Fruit fly (Drosophila melanogaster): ENCODE results near the gene CG5087.

CG5087 gene

DNA sequence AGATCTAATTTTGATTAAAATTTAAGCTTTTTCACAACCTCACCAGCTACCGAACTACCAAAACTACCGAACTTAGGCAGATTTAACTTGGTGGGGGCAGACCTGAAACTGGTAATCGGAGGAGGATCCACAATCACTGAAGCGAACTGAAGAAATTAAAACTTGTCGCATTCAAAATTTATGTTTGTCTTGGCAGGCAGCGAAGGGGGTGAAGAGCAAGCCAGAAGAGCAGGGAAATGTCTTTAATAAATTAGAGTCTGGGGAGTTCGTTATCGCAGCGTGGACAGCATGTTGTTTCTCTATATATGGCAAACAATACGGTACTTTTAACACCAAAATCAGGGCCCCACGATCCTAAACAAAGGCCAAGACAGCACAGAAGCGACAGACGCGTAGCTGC, 27.2 kb downstream of the CG5087 start:
- no peak for TF ChIP-seq GATAd (GFP tag; optimal IDR thresholded peaks at IDR 0.05)

DNA sequence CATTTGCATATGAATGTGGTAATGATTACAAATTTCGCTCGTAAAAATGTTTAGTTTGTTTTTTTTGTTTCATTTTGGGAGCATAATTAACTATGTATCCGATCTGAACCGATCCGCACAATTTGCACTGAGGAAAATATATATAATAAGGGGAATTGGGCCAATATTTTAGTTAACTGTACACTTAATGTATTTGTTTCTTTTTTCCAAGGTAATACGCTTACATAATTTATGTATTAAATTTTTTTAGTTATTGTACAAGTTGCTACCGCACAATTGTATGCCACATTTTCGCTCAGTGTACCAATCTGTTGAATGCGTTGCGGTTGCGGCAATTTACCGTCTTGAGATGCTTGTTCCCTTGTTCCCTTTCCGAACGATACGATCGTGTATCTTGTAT, 27.7 kb downstream of the CG5087 start:
- TF ChIP-seq foxo (GFP tag; optimal IDR thresholded peaks at IDR 0.05), result peak in 1 of 2 experiments; percentile 8
- TF ChIP-seq brk (GFP tag; optimal IDR thresholded peaks at IDR 0.05), result no peak
- TF ChIP-seq fru (GFP tag; optimal IDR thresholded peaks at IDR 0.05), result peak; percentile 4
- no peak for TF ChIP-seq psq (GFP tag; optimal IDR thresholded peaks at IDR 0.05)
- TF ChIP-seq Hr83 (GFP tag; optimal IDR thresholded peaks at IDR 0.05; ENCODE audit: poor library complexity, severe bottlenecking), result no peak
- peak; percentile 12 for TF ChIP-seq rgr (GFP tag; optimal IDR thresholded peaks at IDR 0.05)
- TF ChIP-seq sv (GFP tag; optimal IDR thresholded peaks at IDR 0.05), result peak; percentile 77
- no peak for TF ChIP-seq Vsx2 (GFP tag; optimal IDR thresholded peaks at IDR 0.05; ENCODE audit: partially characterized antibody)

DNA sequence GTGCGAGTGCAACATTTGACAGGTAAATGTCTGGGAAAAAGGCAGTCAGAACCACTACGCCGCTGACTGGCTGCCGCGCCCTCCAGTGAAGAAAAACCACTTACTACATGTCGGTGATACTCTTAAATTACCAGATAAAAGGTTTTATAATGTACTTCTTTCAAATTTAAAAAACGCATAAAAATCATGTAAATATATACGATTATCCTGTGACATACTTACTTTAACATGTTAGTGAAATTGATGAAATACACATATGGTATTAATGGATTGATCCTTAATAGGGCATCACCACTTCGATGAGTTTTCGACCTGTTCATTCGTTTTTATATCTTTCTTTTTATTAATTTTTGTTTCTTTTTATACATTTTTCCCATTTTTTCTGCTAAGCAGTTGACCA, 28.6 kb downstream of the CG5087 start:
- TF ChIP-seq woc (GFP tag; optimal IDR thresholded peaks at IDR 0.05) (peak; percentile 12), OdsH (GFP tag; optimal IDR thresholded peaks at IDR 0.05) (no peak), Sp1 (GFP tag; optimal IDR thresholded peaks at IDR 0.05) (no peak), brk (GFP tag; optimal IDR thresholded peaks at IDR 0.05) (no peak), foxo (GFP tag; optimal IDR thresholded peaks at IDR 0.05) (no peak), sv (GFP tag; optimal IDR thresholded peaks at IDR 0.05) (no peak)

DNA sequence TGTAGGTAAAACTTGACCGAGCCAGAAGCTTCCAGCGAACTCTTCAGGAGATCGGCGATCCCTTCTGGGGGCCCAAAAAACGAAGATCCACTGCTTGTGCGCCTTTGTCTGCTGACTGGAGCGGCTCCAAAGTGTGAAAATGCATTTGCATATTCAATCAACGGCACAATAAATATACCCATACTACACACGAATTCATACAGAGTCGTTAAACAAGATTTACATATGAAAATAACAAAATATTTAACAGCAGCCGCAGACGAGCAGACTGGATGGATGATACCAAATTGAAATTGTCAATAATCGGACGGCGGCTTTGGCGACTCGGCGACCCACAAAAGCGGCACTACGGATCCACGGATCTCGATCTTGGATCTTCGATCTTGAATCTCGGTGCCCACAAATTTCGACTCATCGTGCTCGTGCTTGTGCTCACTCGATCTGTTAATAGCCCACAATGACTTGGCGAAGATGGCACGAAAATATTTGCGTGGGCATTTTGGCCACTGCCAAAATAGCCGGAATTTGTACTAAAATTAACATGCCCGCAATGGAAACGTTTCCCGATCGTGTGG, 29.2 kb downstream of the CG5087 start:
- TF ChIP-seq fru (GFP tag; optimal IDR thresholded peaks at IDR 0.05), result no peak
- no peak for TF ChIP-seq CG32264 (GFP tag; optimal IDR thresholded peaks at IDR 0.05)
- TF ChIP-seq dmrt93B (GFP tag; optimal IDR thresholded peaks at IDR 0.05), result no peak
- TF ChIP-seq N (GFP tag; optimal IDR thresholded peaks at IDR 0.05), result no peak
- no peak for TF ChIP-seq ey (GFP tag; optimal IDR thresholded peaks at IDR 0.05)
- no peak for TF ChIP-seq Abd-B (GFP tag; optimal IDR thresholded peaks at IDR 0.05)
- no peak for TF ChIP-seq sage (GFP tag; optimal IDR thresholded peaks at IDR 0.05)
- no peak for TF ChIP-seq lola (GFP tag; optimal IDR thresholded peaks at IDR 0.05)
- no peak for TF ChIP-seq jim (GFP tag; optimal IDR thresholded peaks at IDR 0.05)
- no peak for TF ChIP-seq usp (GFP tag; optimal IDR thresholded peaks at IDR 0.05)
- TF ChIP-seq Hr78 (GFP tag; optimal IDR thresholded peaks at IDR 0.05), result no peak

DNA sequence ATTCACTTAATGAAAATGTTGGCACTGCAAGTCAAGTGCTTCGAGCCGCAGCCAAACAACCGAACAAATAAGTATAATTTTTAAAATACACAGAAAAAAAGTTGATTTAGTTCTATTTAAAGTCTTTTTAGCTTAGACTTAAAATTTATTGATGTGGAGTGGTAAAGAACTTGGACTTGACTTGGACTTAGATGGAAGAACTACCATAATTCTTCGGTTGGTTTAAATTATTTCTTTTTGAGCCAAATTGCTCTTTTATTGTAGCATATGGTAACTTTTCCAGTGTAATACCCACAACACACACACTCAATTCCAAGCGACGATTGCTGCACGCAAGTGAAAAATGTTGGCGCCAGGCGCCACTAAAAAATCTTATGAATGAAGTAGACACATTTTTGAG, 30.1 kb downstream of the CG5087 start:
- no peak for TF ChIP-seq CrebA (GFP tag; optimal IDR thresholded peaks at IDR 0.05; ENCODE audit: borderline replicate concordance)
- no peak for TF ChIP-seq Dif (GFP tag; optimal IDR thresholded peaks at IDR 0.05; ENCODE audit: partially characterized antibody)
- no peak for TF ChIP-seq OdsH (GFP tag; optimal IDR thresholded peaks at IDR 0.05)
- TF ChIP-seq woc (GFP tag; optimal IDR thresholded peaks at IDR 0.05), result no peak
- no peak for TF ChIP-seq Sp1 (GFP tag; optimal IDR thresholded peaks at IDR 0.05)
- no peak for TF ChIP-seq Myc (optimal IDR thresholded peaks at IDR 0.05)
- no peak for TF ChIP-seq foxo (GFP tag; optimal IDR thresholded peaks at IDR 0.05)
- TF ChIP-seq ey (GFP tag; optimal IDR thresholded peaks at IDR 0.05), result no peak
- no peak for TF ChIP-seq fru (GFP tag; optimal IDR thresholded peaks at IDR 0.05)
- no peak for TF ChIP-seq GATAd (GFP tag; optimal IDR thresholded peaks at IDR 0.05)
- TF ChIP-seq pan (optimal IDR thresholded peaks at IDR 0.05), result no peak
- no peak for TF ChIP-seq dsf (GFP tag; optimal IDR thresholded peaks at IDR 0.05; ENCODE audit: borderline replicate concordance)
- no peak for TF ChIP-seq Mio (GFP tag; optimal IDR thresholded peaks at IDR 0.05)
- TF ChIP-seq Hr83 (GFP tag; optimal IDR thresholded peaks at IDR 0.05; ENCODE audit: poor library complexity, severe bottlenecking), result no peak
- TF ChIP-seq CG9705 (GFP tag; optimal IDR thresholded peaks at IDR 0.05), result no peak

DNA sequence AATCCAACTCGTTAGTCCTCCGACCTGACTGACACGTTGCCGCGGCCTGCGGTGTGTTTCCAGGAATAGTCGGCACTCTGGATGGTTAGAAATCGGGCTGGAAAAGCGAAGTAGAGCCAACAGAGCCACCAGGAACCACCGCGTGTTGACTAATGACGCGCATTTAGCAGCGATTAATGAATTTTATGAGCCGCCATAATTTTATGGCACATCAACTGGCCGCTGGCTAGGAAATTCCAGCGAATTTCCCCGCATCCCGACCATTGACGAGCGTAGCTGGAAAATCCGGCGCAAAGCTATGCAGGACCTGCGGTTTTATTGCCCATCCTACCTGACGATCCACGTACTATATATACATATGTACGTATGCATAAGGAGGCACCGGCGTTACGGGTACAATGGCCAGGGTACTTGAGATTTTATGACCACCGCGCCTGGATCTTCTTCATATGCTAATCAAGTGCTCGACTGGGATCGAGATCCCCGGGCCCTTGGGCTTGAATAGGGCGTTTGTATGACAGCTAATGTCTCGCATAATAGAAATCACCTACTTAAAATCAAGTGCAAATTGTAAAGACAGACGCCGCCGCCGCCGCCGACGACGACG, 31.3 kb downstream of the CG5087 start:
- TF ChIP-seq Dif (GFP tag; optimal IDR thresholded peaks at IDR 0.05; ENCODE audit: partially characterized antibody) (no peak), Mio (GFP tag; optimal IDR thresholded peaks at IDR 0.05) (no peak), Abd-B (GFP tag; optimal IDR thresholded peaks at IDR 0.05) (no peak), Sp1 (GFP tag; optimal IDR thresholded peaks at IDR 0.05) (no peak), Hnf4 (GFP tag; optimal IDR thresholded peaks at IDR 0.05) (no peak)

Measured in whole organism, wandering third instar larva.